Worm (Caenorhabditis elegans) whole organism, late embryonic: ENCODE results near the gene pdr-1.

ENCODE experiments used
- ceh-2 ChIP-seq: sonication (generic microtip); optimal IDR thresholded peaks from 2 replicates; lab custom pipeline; 2016; ENCODE audit warnings: missing genotype, missing genetic modification characterization, missing compliant biosample characterization
- ceh-22 ChIP-seq: sonication (generic microtip); optimal IDR thresholded peaks from 2 replicates; lab custom pipeline; 2017; ENCODE audit warnings: missing biosample characterization, missing genetic modification characterization
- elt-4 ChIP-seq: sonication (generic microtip); optimal IDR thresholded peaks from 2 replicates; lab custom pipeline; 2016; ENCODE audit warnings: missing genetic modification characterization, missing compliant biosample characterization
- nhr-11 ChIP-seq: fragments of 150-350 bp; optimal IDR thresholded peaks from 2 replicates; lab custom pipeline; 2014; ENCODE audit warnings: missing biosample characterization, missing genetic modification characterization
- pat-9 ChIP-seq: fragments of 200-800 bp; sonication (Bioruptor generic); optimal IDR thresholded peaks from 2 replicates; lab custom pipeline; 2018; ENCODE audit warnings: mild to moderate bottlenecking, missing genetic modification characterization, moderate library complexity, missing compliant biosample characterization
- ref-2 ChIP-seq: sonication (generic microtip); optimal IDR thresholded peaks from 2 replicates; lab custom pipeline; 2016; ENCODE audit warnings: missing genetic modification characterization, missing compliant biosample characterization
- sdc-2 ChIP-seq: sonication (generic microtip); optimal IDR thresholded peaks from 2 replicates; lab custom pipeline; 2016; ENCODE audit warnings: missing genotype, missing genetic modification characterization, missing compliant biosample characterization
- syd-9 ChIP-seq: sonication (generic microtip); optimal IDR thresholded peaks from 2 replicates; lab custom pipeline; 2016; ENCODE audit warnings: mild to moderate bottlenecking, missing genetic modification characterization, moderate library complexity, missing compliant biosample characterization
- zip-5 ChIP-seq: sonication (generic microtip); optimal IDR thresholded peaks from 2 replicates; lab custom pipeline; 2016; ENCODE audit warnings: missing genetic modification characterization, missing compliant biosample characterization

pdr-1 gene

DNA sequence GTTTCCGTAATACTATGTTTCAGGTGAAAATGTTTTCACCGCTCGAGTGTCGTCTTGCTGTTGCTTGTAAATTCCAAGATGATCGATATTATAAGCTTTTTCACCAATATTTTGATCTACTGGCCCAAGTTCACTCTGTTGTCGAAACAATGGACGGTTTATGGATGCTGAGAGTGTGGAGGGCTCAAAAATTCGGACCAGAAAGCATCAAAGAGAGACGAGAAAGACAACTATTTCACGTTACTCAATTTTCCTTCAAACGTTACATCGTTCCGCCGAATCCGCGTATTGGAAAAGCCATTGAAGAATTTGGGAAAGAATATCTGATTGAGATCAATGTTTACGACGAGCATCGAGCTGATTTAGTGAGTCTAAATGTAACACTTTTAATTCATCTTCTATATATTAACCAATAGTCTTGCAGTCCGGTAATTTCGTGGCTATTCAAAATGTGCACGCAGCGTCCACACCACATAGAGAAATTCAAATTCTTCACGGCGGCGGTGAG lies 8.9 kb downstream of the pdr-1 start, which contains the start of gene pot-3:
TSS of gene pot-3 (plus strand) at position 17 of the 508 bp plus-strand sequence.
- TF ChIP-seq ref-2 (tag; lab: Kevin White, UChicago) (peak; percentile 63), nhr-11 (tag; lab: Kevin White, UChicago) (no peak), elt-4 (peak; percentile 94), ceh-22 (tag; lab: Kevin White, UChicago) (peak; percentile 41), ceh-2 (no peak), sdc-2 (tag; lab: Kevin White, UChicago) (no peak), pat-9 (tag; lab: Kevin White, UChicago) (no peak), syd-9 (tag; lab: Kevin White, UChicago) (no peak), zip-5 (tag; lab: Kevin White, UChicago) (no peak)
- TF ChIP-seq, all 69 proteins: peak for 3
